Fruit fly (Drosophila melanogaster) whole organism, embryonic: Measurements from ENCODE around the gene Gr64f.

ENCODE experiments used
- Ada2b ChIP-seq: fragments of 200-800 bp; sonication (Bioruptor generic); IDR thresholded peaks from 2 replicates; pipeline ENCODE4 v1.3.6; 2022; ENCODE audit warnings: missing biosample characterization, missing genetic modification characterization
- Atf3 ChIP-seq: fragments of 200-800 bp; sonication (Bioruptor generic); optimal IDR thresholded peaks from 3 replicates; lab custom pipeline; 2016; ENCODE audit warnings: missing biosample characterization, missing genetic modification characterization
- CG10654 ChIP-seq: fragments of 200-800 bp; sonication (Bioruptor generic); optimal IDR thresholded peaks from 2 replicates; lab custom pipeline; 2016; ENCODE audit warnings: missing biosample characterization, missing genetic modification characterization
- CG13287 ChIP-seq: fragments of 200-800 bp; sonication (Bioruptor generic); IDR thresholded peaks from 2 replicates; pipeline ENCODE4 v1.3.6; 2022; ENCODE audit warnings: missing biosample characterization, missing genetic modification characterization; ENCODE audit not compliant: partially characterized antibody
- CG13624 ChIP-seq: fragments of 200-800 bp; sonication (Bioruptor generic); optimal IDR thresholded peaks from 2 replicates; lab custom pipeline; 2016; ENCODE audit warnings: missing biosample characterization, missing genetic modification characterization
- CG13894 ChIP-seq: fragments of 200-800 bp; sonication (Bioruptor generic); optimal IDR thresholded peaks from 3 replicates; lab custom pipeline; 2018; ENCODE audit warnings: missing biosample characterization, mild to moderate bottlenecking, missing genetic modification characterization, moderate library complexity
- CG15514 ChIP-seq: fragments of 200-800 bp; sonication (Bioruptor generic); optimal IDR thresholded peaks from 3 replicates; lab custom pipeline; 2017; ENCODE audit warnings: missing biosample characterization, missing genetic modification characterization, mild to moderate bottlenecking, moderate library complexity, missing genetic modification reagents
- CG1603 ChIP-seq: fragments of 200-800 bp; sonication (Bioruptor generic); optimal IDR thresholded peaks from 2 replicates; lab custom pipeline; 2019; ENCODE audit warnings: missing biosample characterization, mild to moderate bottlenecking, missing genetic modification characterization, moderate library complexity
- CG17829 ChIP-seq: fragments of 200-800 bp; optimal IDR thresholded peaks from 2 replicates; lab custom pipeline; 2019; ENCODE audit warnings: missing biosample characterization, mild to moderate bottlenecking, missing genetic modification characterization, moderate library complexity
- CG18619 ChIP-seq: fragments of 200-800 bp; sonication (Bioruptor generic); optimal IDR thresholded peaks from 3 replicates; lab custom pipeline; 2017; ENCODE audit warnings: missing biosample characterization, mild to moderate bottlenecking, missing genetic modification characterization
- CG2116 ChIP-seq: fragments of 200-800 bp; sonication (Bioruptor generic); optimal IDR thresholded peaks from 3 replicates; lab custom pipeline; 2018; ENCODE audit warnings: missing biosample characterization, mild to moderate bottlenecking, missing genetic modification characterization
- CG30431 ChIP-seq: fragments of 200-800 bp; sonication (Bioruptor generic); optimal IDR thresholded peaks from 2 replicates; lab custom pipeline; 2017; ENCODE audit warnings: missing biosample characterization, missing genetic modification characterization
- CG31441 ChIP-seq: fragments of 200-800 bp; sonication (Bioruptor generic); IDR thresholded peaks from 2 replicates; pipeline ENCODE4 v1.3.6; 2022; ENCODE audit warnings: missing biosample characterization, missing genetic modification characterization
- CG4328 ChIP-seq: fragments of 200-800 bp; sonication (Bioruptor generic); optimal IDR thresholded peaks from 3 replicates; lab custom pipeline; 2017; ENCODE audit warnings: missing biosample characterization, missing genetic modification reagents, missing genetic modification characterization
- CG4617 ChIP-seq: fragments of 200-800 bp; sonication (Bioruptor generic); optimal IDR thresholded peaks from 3 replicates; lab custom pipeline; 2016; ENCODE audit warnings: missing biosample characterization, missing genetic modification characterization, borderline replicate concordance
- CG9437 ChIP-seq: fragments of 200-800 bp; sonication (Bioruptor generic); optimal IDR thresholded peaks from 2 replicates; lab custom pipeline; 2018; ENCODE audit warnings: missing biosample characterization, mild to moderate bottlenecking, missing genetic modification characterization
- CG9797 ChIP-seq: fragments of 200-800 bp; sonication (Bioruptor generic); optimal IDR thresholded peaks from 3 replicates; lab custom pipeline; 2018; ENCODE audit warnings: missing biosample characterization, mild to moderate bottlenecking, missing genetic modification characterization
- Doc3 ChIP-seq: fragments of 200-800 bp; sonication (Bioruptor generic); IDR thresholded peaks from 3 replicates; pipeline ENCODE4 v1.3.6; 2022; ENCODE audit warnings: missing biosample characterization, missing genetic modification characterization; ENCODE audit not compliant: partially characterized antibody
- Dp ChIP-seq: fragments of 200-800 bp; sonication (Bioruptor generic); optimal IDR thresholded peaks from 2 replicates; lab custom pipeline; 2018; ENCODE audit warnings: missing biosample characterization, mild to moderate bottlenecking, missing genetic modification characterization, moderate library complexity
- E2f2 ChIP-seq: fragments of 200-800 bp; sonication (Bioruptor generic); IDR thresholded peaks from 2 replicates; pipeline ENCODE4 v1.3.6; 2022; ENCODE audit warnings: missing biosample characterization, missing genetic modification characterization
- Ets65A ChIP-seq: fragments of 200-800 bp; sonication (Bioruptor generic); peaks from one replicate; lab custom pipeline; 2016; ENCODE audit warnings: missing biosample characterization, missing genetic modification characterization
- Ets97D ChIP-seq: fragments of 200-800 bp; sonication (Bioruptor generic); optimal IDR thresholded peaks from 3 replicates; lab custom pipeline; 2016; ENCODE audit warnings: missing biosample characterization, missing genetic modification characterization
- Gug ChIP-seq: fragments of 200-800 bp; sonication (Bioruptor generic); IDR thresholded peaks from 4 replicates; pipeline ENCODE4 v1.3.6; 2022; ENCODE audit warnings: missing biosample characterization, missing genetic modification characterization
- Kr ChIP-seq: fragments of 200-800 bp; sonication (Bioruptor generic); optimal IDR thresholded peaks from 2 replicates; lab custom pipeline; 2017; ENCODE audit warnings: missing biosample characterization, mild to moderate bottlenecking, missing genetic modification characterization
- Lpt ChIP-seq: fragments of >200 bp; optimal IDR thresholded peaks from 2 replicates; lab custom pipeline; 2018; ENCODE audit warnings: missing biosample characterization, missing genetic modification characterization
- MBD-R2 ChIP-seq: fragments of 200-800 bp; sonication (Bioruptor generic); IDR thresholded peaks from 2 replicates; pipeline ENCODE4 v1.3.6; 2022; ENCODE audit warnings: missing biosample characterization, missing genetic modification characterization
- MESR4 ChIP-seq: fragments of 200-800 bp; sonication (Bioruptor generic); optimal IDR thresholded peaks from 2 replicates; lab custom pipeline; 2018; ENCODE audit warnings: missing biosample characterization, mild to moderate bottlenecking, missing genetic modification characterization, moderate library complexity
- Myb ChIP-seq: fragments of 200-800 bp; sonication (Bioruptor generic); optimal IDR thresholded peaks from 2 replicates; lab custom pipeline; 2016; ENCODE audit warnings: missing biosample characterization, missing genetic modification characterization
- Nf-YC ChIP-seq: fragments of 200-800 bp; optimal IDR thresholded peaks from 3 replicates; lab custom pipeline; 2019; ENCODE audit warnings: missing biosample characterization, mild to moderate bottlenecking, missing genetic modification characterization, moderate library complexity
- amos ChIP-seq: fragments of 200-800 bp; sonication (Bioruptor generic); IDR thresholded peaks from 2 replicates; pipeline ENCODE4 v1.3.6; 2022; ENCODE audit warnings: missing biosample characterization, missing genetic modification characterization; ENCODE audit not compliant: partially characterized antibody
- az2 ChIP-seq: fragments of 200-800 bp; sonication (Bioruptor generic); optimal IDR thresholded peaks from 3 replicates; lab custom pipeline; 2016; ENCODE audit warnings: missing biosample characterization, missing genetic modification characterization
- bsh ChIP-seq, 2 experiments: fragments of 200-800 bp; sonication (Bioruptor generic); optimal IDR thresholded peaks; 2 replicates each; lab custom pipeline; 2017 to 2018; ENCODE audit warnings: mild to moderate bottlenecking in 2 of 2, missing biosample characterization in 2 of 2, missing genetic modification characterization in 2 of 2, moderate library complexity in 1 of 2
- crp ChIP-seq, 2 experiments: fragments of 200-800 bp; sonication (Bioruptor generic); optimal IDR thresholded peaks; 2 replicates in 1 of 2; 3 replicates in 1 of 2; lab custom pipeline; 2017; ENCODE audit warnings: missing biosample characterization in 2 of 2, missing genetic modification characterization in 2 of 2, mild to moderate bottlenecking in 1 of 2, moderate library complexity in 1 of 2
- dmrt99B ChIP-seq: fragments of 200-800 bp; sonication (Bioruptor generic); optimal IDR thresholded peaks from 2 replicates; lab custom pipeline; 2018; ENCODE audit warnings: missing biosample characterization, mild to moderate bottlenecking, missing genetic modification characterization, moderate library complexity
- gfzf ChIP-seq: fragments of 200-800 bp; sonication (Bioruptor generic); optimal IDR thresholded peaks from 2 replicates; lab custom pipeline; 2016; ENCODE audit warnings: missing biosample characterization, mild to moderate bottlenecking, missing genetic modification characterization, moderate library complexity
- grau ChIP-seq: fragments of 200-800 bp; optimal IDR thresholded peaks from 3 replicates; lab custom pipeline; 2019; ENCODE audit warnings: missing biosample characterization, mild to moderate bottlenecking, missing genetic modification characterization, moderate library complexity
- nerfin-1 ChIP-seq: fragments of 200-800 bp; sonication (Bioruptor generic); optimal IDR thresholded peaks from 3 replicates; lab custom pipeline; 2019; ENCODE audit warnings: missing biosample characterization, mild to moderate bottlenecking, missing genetic modification characterization, moderate library complexity
- nmo ChIP-seq: fragments of 200-800 bp; sonication (Bioruptor generic); optimal IDR thresholded peaks from 2 replicates; lab custom pipeline; 2018; ENCODE audit warnings: missing biosample characterization, mild to moderate bottlenecking, missing genetic modification characterization, moderate library complexity
- oc ChIP-seq: fragments of 200-800 bp; sonication (Bioruptor generic); optimal IDR thresholded peaks from 2 replicates; lab custom pipeline; 2018; ENCODE audit warnings: missing biosample characterization, mild to moderate bottlenecking, missing genetic modification characterization, moderate library complexity
- pzg ChIP-seq: fragments of 200-800 bp; sonication (Bioruptor generic); optimal IDR thresholded peaks from 3 replicates; lab custom pipeline; 2018; ENCODE audit warnings: missing biosample characterization, mild to moderate bottlenecking, missing genetic modification characterization, moderate library complexity
- ranshi ChIP-seq: fragments of 200-800 bp; sonication (Bioruptor generic); IDR thresholded peaks from 2 replicates; pipeline ENCODE4 v1.3.6; 2022; ENCODE audit warnings: missing biosample characterization, missing genetic modification characterization
- sd ChIP-seq: fragments of 200-800 bp; sonication (Bioruptor generic); optimal IDR thresholded peaks from 3 replicates; lab custom pipeline; 2018; ENCODE audit warnings: missing biosample characterization, mild to moderate bottlenecking, missing genetic modification characterization, moderate library complexity
- sim ChIP-seq: fragments of 200-800 bp; sonication (Bioruptor generic); IDR thresholded peaks from 2 replicates; pipeline ENCODE4 v1.3.6; 2022; ENCODE audit warnings: missing biosample characterization, missing genetic modification characterization
- slou ChIP-seq: fragments of 200-800 bp; sonication (Bioruptor generic); optimal IDR thresholded peaks from 3 replicates; lab custom pipeline; 2016; ENCODE audit warnings: missing biosample characterization, missing genetic modification characterization
- stwl ChIP-seq: fragments of 200-800 bp; sonication (Bioruptor generic); optimal IDR thresholded peaks from 3 replicates; lab custom pipeline; 2018; ENCODE audit warnings: missing biosample characterization, mild to moderate bottlenecking, missing genetic modification characterization, moderate library complexity
- trem ChIP-seq: fragments of 200-800 bp; optimal IDR thresholded peaks from 3 replicates; lab custom pipeline; 2019; ENCODE audit warnings: missing biosample characterization, mild to moderate bottlenecking, missing genetic modification characterization, moderate library complexity
- usp ChIP-seq: fragments of >200 bp; optimal IDR thresholded peaks from 2 replicates; lab custom pipeline; 2017; ENCODE audit warnings: missing biosample characterization, missing genetic modification characterization
- vnd ChIP-seq: fragments of 200-800 bp; sonication (Bioruptor generic); IDR thresholded peaks from 3 replicates; pipeline ENCODE4 v1.3.6; 2022; ENCODE audit warnings: missing biosample characterization, missing genetic modification characterization; ENCODE audit not compliant: partially characterized antibody
- z ChIP-seq: fragments of 200-800 bp; sonication (Bioruptor generic); IDR thresholded peaks from 3 replicates; pipeline ENCODE4 v1.3.6; 2022; ENCODE audit warnings: missing biosample characterization, missing genetic modification characterization

The Gr64f gene

dm6 chr3L:4001500-4001899 lies 34.1 kb upstream of the Gr64f start:
- no peak for TF ChIP-seq CG10654 (GFP tag; lab: Kevin White, UChicago)
- peak; percentile 51 for TF ChIP-seq Ets65A (GFP tag; lab: Kevin White, UChicago)
- peak; percentile 93 for TF ChIP-seq CG13894 (tag; lab: Kevin White, UChicago)

dm6 chr3L:4003316-4003715 lies 32.3 kb upstream of the Gr64f start, which contains the start of gene CG14985:
TSS of gene CG14985 (plus strand) at chr3L:4003474.
- TF ChIP-seq CG4328 (GFP tag; lab: Kevin White, UChicago) (no peak), trem (tag; lab: Kevin White, UChicago) (peak; percentile 12), slou (GFP tag; lab: Kevin White, UChicago) (no peak), sim (GFP tag; lab: Robert Waterston, UW) (no peak), usp (no peak), z (GFP tag; lab: Robert Waterston, UW) (no peak), CG30431 (GFP tag; lab: Kevin White, UChicago) (no peak), nmo (GFP tag; lab: Kevin White, UChicago) (no peak), CG13287 (GFP tag; lab: Robert Waterston, UW) (0 out of 2 replicates have a peak, but pooled peaks have one; percentile 12), crp (GFP tag; optimal IDR thresholded peaks at IDR 0.05; lab: Kevin White, UChicago) (peak in 1 of 2 experiments; percentile 85), MBD-R2 (GFP tag; lab: Robert Waterston, UW) (peak; percentile 55), pzg (GFP tag; lab: Kevin White, UChicago) (peak; percentile 35), Ets97D (GFP tag; lab: Kevin White, UChicago) (no peak), MESR4 (GFP tag; lab: Kevin White, UChicago) (peak; percentile 52), CG4617 (GFP tag; lab: Kevin White, UChicago) (peak; percentile 16), stwl (tag; lab: Kevin White, UChicago) (peak; percentile 47), Dp (GFP tag; lab: Kevin White, UChicago) (peak; percentile 48), Doc3 (no peak), CG2116 (GFP tag; lab: Kevin White, UChicago) (peak; percentile 6), sd (tag; lab: Kevin White, UChicago) (peak; percentile 55), CG1603 (tag; lab: Kevin White, UChicago) (peak; percentile 39), nerfin-1 (peak; percentile 4), Kr (GFP tag; lab: Kevin White, UChicago) (no peak), CG15514 (GFP tag; lab: Kevin White, UChicago) (peak; percentile 96), CG9437 (no peak), gfzf (GFP tag; lab: Kevin White, UChicago) (peak; percentile 69), E2f2 (GFP tag; lab: Robert Waterston, UW) (peak; percentile 56), vnd (GFP tag; lab: Robert Waterston, UW) (no peak), Myb (peak; percentile 90), Atf3 (GFP tag; lab: Kevin White, UChicago) (no peak), CG9797 (peak; percentile 62), CG13624 (GFP tag; lab: Kevin White, UChicago) (no peak), amos (no peak), CG17829 (tag; lab: Kevin White, UChicago) (no peak)
- TF ChIP-seq, all 482 proteins: peak for 18

dm6 chr3L:4007256-4007655 lies 28.3 kb upstream of the Gr64f start:
- TF ChIP-seq CG18619 = peak; percentile 26
- 0 out of 2 replicates have a peak, but pooled peaks have one; percentile 19 for TF ChIP-seq CG31441
- TF ChIP-seq Gug (GFP tag; lab: Robert Waterston, UW) = 0 out of 4 replicates have a peak, but pooled peaks have one; percentile 12
- no peak for TF ChIP-seq ranshi (GFP tag; lab: Robert Waterston, UW)
- TF ChIP-seq az2 (GFP tag; lab: Kevin White, UChicago) = peak; percentile 4
- peak; percentile 41 for TF ChIP-seq dmrt99B (tag; lab: Kevin White, UChicago)
- no peak for TF ChIP-seq Nf-YC (tag; lab: Kevin White, UChicago)
- TF ChIP-seq oc (tag; lab: Kevin White, UChicago) = no peak
- TF ChIP-seq bsh (GFP tag; optimal IDR thresholded peaks at IDR 0.05; lab: Kevin White, UChicago) = peak in 1 of 2 experiments; percentile 5
- no peak for TF ChIP-seq Lpt
- TF ChIP-seq Ets65A (GFP tag; lab: Kevin White, UChicago) = peak; percentile 71
- TF ChIP-seq Ada2b = peak; percentile 13; the same call in 1 of the 2 replicates
- peak; percentile 38 for TF ChIP-seq grau
